Worm (Caenorhabditis elegans) whole organism, young adult: ENCODE measurements around the gene C25E10.12.

Source experiments
- C06A6.2 ChIP-seq: fragments of 200-800 bp; sonication (Bioruptor generic); conservative IDR thresholded peaks from 2 replicates; pipeline ENCODE4 v1.3.6; 2022; ENCODE audit warnings: missing genetic modification characterization, missing compliant biosample characterization
- D2030.7 ChIP-seq: fragments of 200-800 bp; sonication (Bioruptor generic); IDR thresholded peaks from 2 replicates; pipeline ENCODE4 v1.3.6; 2022; ENCODE audit warnings: missing genetic modification reagents, missing genetic modification characterization, missing compliant biosample characterization
- akir-1 ChIP-seq: fragments of 200-800 bp; sonication (Bioruptor generic); optimal IDR thresholded peaks from 2 replicates; lab custom pipeline; 2018; ENCODE audit warnings: mild to moderate bottlenecking, missing genetic modification characterization, moderate library complexity, missing compliant biosample characterization
- ama-1 ChIP-seq, 3 experiments: fragments of 150-350 bp in 1 of 3; sonication (generic microtip) in 2 of 3; optimal IDR thresholded peaks; 2 replicates each; lab custom pipeline; 2014 to 2018; ENCODE audit warnings: missing biosample characterization in 2 of 3, missing genetic modification characterization in 2 of 3, missing genetic modification reagents in 2 of 3
- attf-6 ChIP-seq: fragments of 200-800 bp; sonication (Bioruptor generic); IDR thresholded peaks from 2 replicates; pipeline ENCODE4 v1.3.6; 2022; ENCODE audit warnings: missing genetic modification reagents, missing genetic modification characterization, missing compliant biosample characterization
- bed-2 ChIP-seq: fragments of 200-800 bp; sonication (Bioruptor generic); IDR thresholded peaks from 2 replicates; pipeline ENCODE4 v1.3.6; 2022; ENCODE audit warnings: missing genetic modification reagents, missing genetic modification characterization, missing compliant biosample characterization
- efl-1 ChIP-seq: fragments of 150-350 bp; optimal IDR thresholded peaks from 2 replicates; lab custom pipeline; 2014; ENCODE audit warnings: missing biosample characterization, missing genetic modification reagents, missing genetic modification characterization
- hrde-1 ChIP-seq: sonication (generic microtip); optimal IDR thresholded peaks from 2 replicates; lab custom pipeline; 2016; ENCODE audit warnings: missing genetic modification characterization, mild to moderate bottlenecking, missing compliant biosample characterization, moderate library complexity, missing genotype, missing genetic modification reagents, borderline replicate concordance
- pha-4 ChIP-seq: fragments of 150-350 bp; sonication (generic microtip); optimal IDR thresholded peaks from 2 replicates; lab custom pipeline; 2014; ENCODE audit warnings: missing biosample characterization, missing genetic modification reagents, missing genetic modification characterization
- rcor-1 ChIP-seq: fragments of 200-800 bp; sonication (Bioruptor generic); IDR thresholded peaks from 2 replicates; pipeline ENCODE4 v1.3.6; 2022; ENCODE audit warnings: missing genetic modification reagents, missing genetic modification characterization, missing compliant biosample characterization
- snpc-1.1 ChIP-seq: sonication (generic microtip); optimal IDR thresholded peaks from 2 replicates; lab custom pipeline; 2017; ENCODE audit warnings: missing genetic modification characterization, mild to moderate bottlenecking, missing compliant biosample characterization, antibody characterized with exemption, moderate library complexity, missing genotype, missing genetic modification reagents; ENCODE audit not compliant: insufficient read depth
- snpc-4 ChIP-seq, 5 experiments: fragments of 150-350 bp in 1 of 5; sonication (generic microtip) in 4 of 5; optimal IDR thresholded peaks; 2 replicates each; lab custom pipeline; 2014 to 2018; ENCODE audit warnings: missing genetic modification characterization in 5 of 5, missing biosample characterization in 3 of 5, antibody characterized with exemption in 2 of 5, mild to moderate bottlenecking in 2 of 5, missing compliant biosample characterization in 2 of 5, missing genotype in 2 of 5, moderate library complexity in 2 of 5, missing genetic modification reagents in 1 of 5
- somi-1 ChIP-seq: fragments of 200-800 bp; sonication (Bioruptor generic); optimal IDR thresholded peaks from 2 replicates; lab custom pipeline; 2018; ENCODE audit warnings: mild to moderate bottlenecking, missing genetic modification characterization, missing compliant biosample characterization
- unc-130 ChIP-seq: sonication (generic microtip); optimal IDR thresholded peaks from 2 replicates; lab custom pipeline; 2016; ENCODE audit warnings: missing genetic modification reagents, missing genetic modification characterization, missing compliant biosample characterization

DNA sequence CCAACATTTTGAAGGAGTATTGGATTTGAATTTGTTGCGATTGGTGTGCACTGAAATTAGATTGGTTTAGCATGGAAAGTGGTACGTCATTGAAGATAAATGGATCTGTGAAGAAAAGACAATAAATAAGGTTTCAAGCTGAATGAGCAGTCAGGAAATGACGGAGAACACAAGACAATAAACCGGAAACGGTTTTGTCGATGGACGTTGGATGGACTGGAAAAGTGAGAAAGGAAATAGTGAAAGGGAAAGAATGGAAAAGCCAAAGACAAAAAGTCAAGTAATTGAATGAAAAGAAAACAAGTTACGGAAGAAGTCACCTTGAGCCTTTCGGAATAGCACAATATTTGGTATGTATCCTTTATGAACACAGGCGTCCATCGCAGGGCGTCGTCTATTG lies 14.0 kb upstream of the C25E10.12 start, which contains the start of gene T27E4.7:
- TF ChIP-seq C06A6.2 (GFP tag; lab: Robert Waterston, UW) (no peak), hrde-1 (tag; lab: Kevin White, UChicago) (no peak), snpc-1.1 (tag; lab: Kevin White, UChicago) (no peak), snpc-4 (GFP tag; optimal IDR thresholded peaks at IDR 0.05; lab: Kevin White, UChicago) (no peak), snpc-4 (tag; optimal IDR thresholded peaks at IDR 0.05; lab: Kevin White, UChicago) (no peak), attf-6 (GFP tag; lab: Robert Waterston, UW) (no peak), bed-2 (GFP tag; lab: Robert Waterston, UW) (no peak), efl-1 (GFP tag; lab: Kevin White, UChicago) (no peak), akir-1 (GFP tag; lab: Kevin White, UChicago) (no peak), D2030.7 (no peak), ama-1 (optimal IDR thresholded peaks at IDR 0.05; lab: Kevin White, UChicago) (no peak), ama-1 (GFP tag; optimal IDR thresholded peaks at IDR 0.05; lab: Kevin White, UChicago) (no peak), rcor-1 (no peak), pha-4 (tag; lab: Kevin White, UChicago) (no peak), unc-130 (no peak), somi-1 (GFP tag; lab: Kevin White, UChicago) (no peak)
